Fruit fly (Drosophila melanogaster): Measurements from ENCODE around the gene Sfxn1-3.

Sfxn1-3 gene

DNA sequence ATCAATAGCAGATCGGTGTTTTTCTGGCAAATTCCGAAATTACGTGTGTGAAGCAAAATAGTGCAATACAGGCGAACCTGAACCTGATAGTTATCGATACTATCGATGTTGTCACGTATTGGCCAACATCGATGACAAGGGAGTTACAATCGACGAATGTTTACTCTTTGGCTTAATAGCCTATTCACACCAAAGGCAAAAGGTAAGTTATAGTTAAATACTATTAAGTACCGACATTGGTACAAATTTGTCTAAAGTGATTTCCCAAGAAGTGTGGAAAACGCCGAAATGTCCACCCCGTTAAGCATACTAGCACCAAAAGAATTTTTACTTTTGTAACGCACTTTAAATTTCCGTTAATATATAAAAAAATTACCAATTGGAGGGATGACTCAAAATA lies 44.4 kb upstream of the Sfxn1-3 start, which contains the start of gene CG9776 (continued):
- TF ChIP-seq CG15696 (tag; optimal IDR thresholded peaks at IDR 0.05) = peak; percentile 53
- no peak; the same call in 1 of the 2 replicates for TF ChIP-seq klu (GFP tag; IDR thresholded peaks at IDR 0.05)
- TF ChIP-seq sens (GFP tag) = peak; percentile 91
- peak; percentile 84 for TF ChIP-seq CG8290 (GFP tag; optimal IDR thresholded peaks at IDR 0.05)
- peak; percentile 67 to 93 for TF ChIP-seq CG8290 (tag; optimal IDR thresholded peaks at IDR 0.05)
- TF ChIP-seq CG14710 (tag; optimal IDR thresholded peaks at IDR 0.05) = peak; percentile 78
- peak; percentile 80 for TF ChIP-seq YL-1 (GFP tag; optimal IDR thresholded peaks at IDR 0.05)
- TF ChIP-seq CG4707 (GFP tag; optimal IDR thresholded peaks at IDR 0.05) = no peak
- TF ChIP-seq CG6254 (GFP tag; optimal IDR thresholded peaks at IDR 0.05) = no peak
- no peak for TF ChIP-seq Lim3 (GFP tag; IDR thresholded peaks at IDR 0.05)
- TF ChIP-seq CG2120 (GFP tag; optimal IDR thresholded peaks at IDR 0.05) = peak; percentile 78
- TF ChIP-seq CG17328 (GFP tag; IDR thresholded peaks at IDR 0.05) = peak; percentile 38; the same call in 1 of the 2 replicates
- peak; percentile 43 for TF ChIP-seq HLH3B (GFP tag; IDR thresholded peaks at IDR 0.05)
- TF ChIP-seq her (GFP tag; optimal IDR thresholded peaks at IDR 0.05) = peak; percentile 50
- TF ChIP-seq CG30020 (tag; optimal IDR thresholded peaks at IDR 0.05) = peak; percentile 98
- peak; percentile 75 for TF ChIP-seq Dbx (GFP tag; IDR thresholded peaks at IDR 0.05)
- TF ChIP-seq pan (optimal IDR thresholded peaks at IDR 0.05) = no peak
- TF ChIP-seq pan (GFP tag; optimal IDR thresholded peaks at IDR 0.05 in 1 of 2, IDR thresholded peaks at IDR 0.05 in 1 of 2) = peak in 1 of 2 experiments; percentile 50
- TF ChIP-seq cas (GFP tag; IDR thresholded peaks at IDR 0.05) = no peak
- peak; percentile 46 for TF ChIP-seq fd96Cb (tag; optimal IDR thresholded peaks at IDR 0.05)
- TF ChIP-seq sob (GFP tag; IDR thresholded peaks at IDR 0.05) = peak; percentile 72
- TF ChIP-seq Atf-2 (GFP tag; optimal IDR thresholded peaks at IDR 0.05) = peak; percentile 36
- peak; percentile 6 for TF ChIP-seq CG8089 (GFP tag; optimal IDR thresholded peaks at IDR 0.05)
- peak; percentile 20 for TF ChIP-seq psq (GFP tag; optimal IDR thresholded peaks at IDR 0.05)
- TF ChIP-seq zfh1 (GFP tag; IDR thresholded peaks at IDR 0.05) = peak; percentile 61; the same call in 1 of the 3 replicates
- TF ChIP-seq CTCF (GFP tag; optimal IDR thresholded peaks at IDR 0.05) = no peak
- TF ChIP-seq Adf1 (GFP tag; IDR thresholded peaks at IDR 0.05) = no peak
- TF ChIP-seq CG12659 (GFP tag; optimal IDR thresholded peaks at IDR 0.05) = peak; percentile 82
- peak; percentile 97 for TF ChIP-seq CG42726 (GFP tag; IDR thresholded peaks at IDR 0.05; ENCODE audit: partially characterized antibody)
- 0 out of 2 replicates have a peak, but pooled peaks have one; percentile 14 for TF ChIP-seq Ada2b (GFP tag; IDR thresholded peaks at IDR 0.05)
- no peak for TF ChIP-seq gcm (GFP tag; optimal IDR thresholded peaks at IDR 0.05)
- peak; percentile 43; the same call in 1 of the 2 replicates for TF ChIP-seq NFAT (GFP tag; IDR thresholded peaks at IDR 0.05)
- TF ChIP-seq CG10543 (GFP tag; optimal IDR thresholded peaks at IDR 0.05) = no peak
- TF ChIP-seq dmrt99B (tag; optimal IDR thresholded peaks at IDR 0.05) = no peak
- TF ChIP-seq CG4730 (GFP tag; IDR thresholded peaks at IDR 0.05) = no peak
- TF ChIP-seq Ets97D (GFP tag; optimal IDR thresholded peaks at IDR 0.05) = peak; percentile 78
- TF ChIP-seq CG16779 (GFP tag; IDR thresholded peaks at IDR 0.05) = peak; percentile 66; the same call in 1 of the 2 replicates
- TF ChIP-seq dati (GFP tag; IDR thresholded peaks at IDR 0.05) = no peak
- TF ChIP-seq CG17912 (GFP tag; optimal IDR thresholded peaks at IDR 0.05) = peak; percentile 50
- TF ChIP-seq CG10462 (GFP tag; optimal IDR thresholded peaks at IDR 0.05) = peak; percentile 8
- TF ChIP-seq otp (GFP tag; IDR thresholded peaks at IDR 0.05) = no peak
- TF ChIP-seq CG18262 (tag; optimal IDR thresholded peaks at IDR 0.05) = no peak
- peak; percentile 39; the same call in 1 of the 2 replicates for TF ChIP-seq Atf6 (GFP tag; IDR thresholded peaks at IDR 0.05)
- TF ChIP-seq Scr (GFP tag; IDR thresholded peaks at IDR 0.05; ENCODE audit: partially characterized antibody) = peak; percentile 97
- TF ChIP-seq CG10431 (GFP tag; optimal IDR thresholded peaks at IDR 0.05) = no peak
- peak; percentile 94 for TF ChIP-seq CG4617 (GFP tag; optimal IDR thresholded peaks at IDR 0.05; ENCODE audit: borderline replicate concordance)
- TF ChIP-seq CG11504 (tag; optimal IDR thresholded peaks at IDR 0.05) = no peak
- TF ChIP-seq h (optimal IDR thresholded peaks at IDR 0.05) = no peak
- TF ChIP-seq en (GFP tag; optimal IDR thresholded peaks at IDR 0.05) = no peak
- no peak for TF ChIP-seq Fer3 (tag; optimal IDR thresholded peaks at IDR 0.05)
- no peak for TF ChIP-seq Taf1 (GFP tag; IDR thresholded peaks at IDR 0.05)
- peak; percentile 64 for TF ChIP-seq Ssrp (tag; optimal IDR thresholded peaks at IDR 0.05)
- TF ChIP-seq so (GFP tag; IDR thresholded peaks at IDR 0.05) = no peak
